Fruit fly (Drosophila melanogaster): Measurements from ENCODE around the gene Ubc7.

DNA sequence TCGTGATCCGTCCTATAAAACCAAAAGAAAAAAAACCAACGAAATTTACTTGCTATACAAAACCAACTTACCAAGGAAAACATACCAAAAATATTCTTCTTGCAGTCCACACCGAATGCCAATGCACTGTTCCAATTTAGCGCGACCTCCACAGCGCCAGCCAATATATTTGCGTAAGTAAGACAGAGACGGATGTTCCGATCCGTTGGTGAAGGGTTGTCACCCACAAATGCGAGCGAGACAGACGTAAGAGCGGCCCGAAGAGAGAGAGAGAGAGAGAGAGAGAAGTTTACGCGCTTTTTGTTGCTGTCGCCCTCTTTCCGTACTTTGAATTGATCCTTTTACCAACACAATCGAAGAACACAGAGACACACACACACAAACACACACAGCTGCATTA is 14.4 kb downstream of the Ubc7 start:
- TF ChIP-seq Ets98B (GFP tag; IDR thresholded peaks at IDR 0.05) (no peak), CG12605 (GFP tag; IDR thresholded peaks at IDR 0.05) (no peak), CG4496 (GFP tag; IDR thresholded peaks at IDR 0.05) (no peak), CG17806 (tag; optimal IDR thresholded peaks at IDR 0.05) (no peak), CG10348 (GFP tag; IDR thresholded peaks at IDR 0.05) (no peak), CG9948 (tag; optimal IDR thresholded peaks at IDR 0.05) (no peak)
